Fruit fly (Drosophila melanogaster): ENCODE results near the gene Surf4.

dm6 chr3R:15332994-15333393 is 13.0 kb downstream of the Surf4 start, which contains the start of the genes Fkbp39 and Cyfip:
- no peak for TF ChIP-seq Snoo (tag; optimal IDR thresholded peaks at IDR 0.05)
- no peak for TF ChIP-seq CG14655 (GFP tag; optimal IDR thresholded peaks at IDR 0.05)
- TF ChIP-seq CG13204 (GFP tag; optimal IDR thresholded peaks at IDR 0.05), result no peak
- TF ChIP-seq CG9948 (tag; optimal IDR thresholded peaks at IDR 0.05), result no peak
- TF ChIP-seq Ets98B (GFP tag; IDR thresholded peaks at IDR 0.05), result no peak
- TF ChIP-seq CG8159 (tag; optimal IDR thresholded peaks at IDR 0.05), result no peak
- no peak for TF ChIP-seq D1 (tag; optimal IDR thresholded peaks at IDR 0.05)
- TF ChIP-seq CG4496 (GFP tag; IDR thresholded peaks at IDR 0.05), result peak; percentile 11; the same call in 1 of the 3 replicates
- TF ChIP-seq EcR (GFP tag; optimal IDR thresholded peaks at IDR 0.05), result no peak
- TF ChIP-seq CG8301 (tag; optimal IDR thresholded peaks at IDR 0.05), result no peak
- no peak for TF ChIP-seq rn (GFP tag; IDR thresholded peaks at IDR 0.05)
- no peak for TF ChIP-seq CG12605 (GFP tag; IDR thresholded peaks at IDR 0.05)
- TF ChIP-seq CG32121 (GFP tag; IDR thresholded peaks at IDR 0.05), result no peak

All from whole organism, pupa.